Worm (Caenorhabditis elegans) whole organism, mixed stage, embryonic: ENCODE measurements around the gene ubc-15.

ENCODE experiments used
- bed-3 ChIP-seq: fragments of 200-800 bp; sonication (Bioruptor generic); optimal IDR thresholded peaks from 3 replicates; lab custom pipeline; 2018; ENCODE audit warnings: mild to moderate bottlenecking, missing genetic modification characterization, moderate library complexity, missing compliant biosample characterization
- blmp-1 ChIP-seq: fragments of 150-350 bp; optimal IDR thresholded peaks from 2 replicates; lab custom pipeline; 2014; ENCODE audit warnings: missing biosample characterization, missing genetic modification characterization
- ceh-39 ChIP-seq: fragments of 150-350 bp; optimal IDR thresholded peaks from 2 replicates; lab custom pipeline; 2014; ENCODE audit warnings: missing biosample characterization, missing genetic modification characterization
- ceh-43 ChIP-seq: fragments of 200-800 bp; sonication (Bioruptor generic); optimal IDR thresholded peaks from 2 replicates; lab custom pipeline; 2018; ENCODE audit warnings: mild to moderate bottlenecking, missing genetic modification characterization, moderate library complexity, missing compliant biosample characterization
- ceh-83 ChIP-seq: fragments of 200-800 bp; sonication (Bioruptor generic); optimal IDR thresholded peaks from 2 replicates; lab custom pipeline; 2018; ENCODE audit warnings: mild to moderate bottlenecking, missing genetic modification characterization, missing compliant biosample characterization
- ces-1 ChIP-seq: fragments of 150-350 bp; optimal IDR thresholded peaks from 2 replicates; lab custom pipeline; 2014; ENCODE audit warnings: missing biosample characterization, missing genetic modification reagents, missing genetic modification characterization
- cnd-1 ChIP-seq: fragments of 200-800 bp; sonication (Bioruptor generic); optimal IDR thresholded peaks from 2 replicates; lab custom pipeline; 2018; ENCODE audit warnings: mild to moderate bottlenecking, missing genetic modification characterization, missing compliant biosample characterization
- drap-1 ChIP-seq: fragments of 200-800 bp; sonication (Bioruptor generic); optimal IDR thresholded peaks from 3 replicates; lab custom pipeline; 2018; ENCODE audit warnings: mild to moderate bottlenecking, missing genetic modification characterization, missing compliant biosample characterization
- elt-1 ChIP-seq: sonication (generic microtip); optimal IDR thresholded peaks from 2 replicates; lab custom pipeline; 2017; ENCODE audit warnings: missing genetic modification characterization, mild to moderate bottlenecking, missing compliant biosample characterization, antibody characterized with exemption, moderate library complexity, borderline replicate concordance; ENCODE audit not compliant: insufficient read depth
- elt-3 ChIP-seq: fragments of 150-350 bp; optimal IDR thresholded peaks from 2 replicates; lab custom pipeline; 2014; ENCODE audit warnings: missing biosample characterization, missing genetic modification characterization
- flh-1 ChIP-seq: fragments of 200-800 bp; sonication (Bioruptor generic); optimal IDR thresholded peaks from 2 replicates; lab custom pipeline; 2018; ENCODE audit warnings: mild to moderate bottlenecking, missing genetic modification characterization, moderate library complexity, missing compliant biosample characterization
- ham-2 ChIP-seq: fragments of 200-800 bp; sonication (Bioruptor generic); optimal IDR thresholded peaks from 2 replicates; lab custom pipeline; 2018; ENCODE audit warnings: mild to moderate bottlenecking, missing genetic modification characterization, missing compliant biosample characterization
- hlh-1 ChIP-seq: fragments of 150-350 bp; optimal IDR thresholded peaks from 2 replicates; lab custom pipeline; 2014; ENCODE audit warnings: missing biosample characterization, missing genetic modification reagents, missing genetic modification characterization
- lin-13 ChIP-seq: fragments of 150-350 bp; optimal IDR thresholded peaks from 2 replicates; lab custom pipeline; 2014; ENCODE audit warnings: missing biosample characterization, missing genetic modification characterization
- lin-32 ChIP-seq: fragments of 200-800 bp; sonication (Bioruptor generic); optimal IDR thresholded peaks from 2 replicates; lab custom pipeline; 2018; ENCODE audit warnings: mild to moderate bottlenecking, missing genetic modification characterization, missing compliant biosample characterization
- mab-5 ChIP-seq: fragments of 150-350 bp; optimal IDR thresholded peaks from 2 replicates; lab custom pipeline; 2014; ENCODE audit warnings: missing biosample characterization, missing genetic modification characterization
- mep-1 ChIP-seq: fragments of 150-350 bp; optimal IDR thresholded peaks from 2 replicates; lab custom pipeline; 2017; ENCODE audit warnings: missing biosample characterization, missing genetic modification reagents, missing genetic modification characterization, inconsistent platforms
- mls-2 ChIP-seq: sonication (generic microtip); optimal IDR thresholded peaks from 2 replicates; lab custom pipeline; 2016; ENCODE audit warnings: mild to moderate bottlenecking, missing genetic modification characterization, moderate library complexity, missing compliant biosample characterization
- nhr-12 ChIP-seq: fragments of 150-350 bp; optimal IDR thresholded peaks from 2 replicates; lab custom pipeline; 2014; ENCODE audit warnings: missing biosample characterization, missing genetic modification characterization
- nhr-2 ChIP-seq: fragments of 150-350 bp; optimal IDR thresholded peaks from 2 replicates; lab custom pipeline; 2014; ENCODE audit warnings: missing biosample characterization, missing genetic modification characterization
- nhr-237 ChIP-seq: fragments of 150-350 bp; optimal IDR thresholded peaks from 2 replicates; lab custom pipeline; 2014; ENCODE audit warnings: missing biosample characterization, missing genetic modification characterization
- nhr-28 ChIP-seq: fragments of 150-350 bp; optimal IDR thresholded peaks from 2 replicates; lab custom pipeline; 2014; ENCODE audit warnings: missing biosample characterization, missing genetic modification characterization
- nhr-76 ChIP-seq: sonication (generic microtip); optimal IDR thresholded peaks from 2 replicates; lab custom pipeline; 2017; ENCODE audit warnings: missing biosample characterization, missing genetic modification characterization
- pha-4 ChIP-seq: fragments of 150-350 bp; optimal IDR thresholded peaks from 2 replicates; lab custom pipeline; 2018; ENCODE audit warnings: missing biosample characterization, missing genetic modification reagents, missing genetic modification characterization
- sem-2 ChIP-seq: fragments of 200-800 bp; sonication (Bioruptor generic); optimal IDR thresholded peaks from 2 replicates; lab custom pipeline; 2018; ENCODE audit warnings: mild to moderate bottlenecking, missing genetic modification characterization, missing compliant biosample characterization
- snpc-4 ChIP-seq: fragments of 150-350 bp; optimal IDR thresholded peaks from 2 replicates; lab custom pipeline; 2014; ENCODE audit warnings: missing biosample characterization, missing genetic modification characterization
- sptf-1 ChIP-seq: sonication (generic microtip); optimal IDR thresholded peaks from 2 replicates; lab custom pipeline; 2017; ENCODE audit warnings: mild to moderate bottlenecking, missing genetic modification characterization, moderate library complexity, missing compliant biosample characterization
- tbx-8 ChIP-seq: fragments of 200-800 bp; sonication (Bioruptor generic); optimal IDR thresholded peaks from 2 replicates; lab custom pipeline; 2018; ENCODE audit warnings: mild to moderate bottlenecking, missing genetic modification characterization, moderate library complexity, missing compliant biosample characterization
- unc-120 ChIP-seq: sonication (generic microtip); optimal IDR thresholded peaks from 2 replicates; lab custom pipeline; 2017; ENCODE audit warnings: missing genetic modification characterization, missing compliant biosample characterization; ENCODE audit not compliant: poor library complexity, severe bottlenecking
- unc-39 ChIP-seq: fragments of 150-350 bp; optimal IDR thresholded peaks from 2 replicates; lab custom pipeline; 2014; ENCODE audit warnings: missing biosample characterization, missing genetic modification characterization
- unc-62 ChIP-seq: fragments of 150-350 bp; optimal IDR thresholded peaks from 2 replicates; lab custom pipeline; 2014; ENCODE audit warnings: missing biosample characterization, missing genetic modification reagents, missing genetic modification characterization
- zip-8 ChIP-seq: fragments of 150-350 bp; optimal IDR thresholded peaks from 2 replicates; lab custom pipeline; 2014; ENCODE audit warnings: missing biosample characterization, missing genetic modification characterization
- ztf-11 ChIP-seq: fragments of 150-350 bp; optimal IDR thresholded peaks from 2 replicates; lab custom pipeline; 2014; ENCODE audit warnings: missing biosample characterization, missing genetic modification characterization

The ubc-15 gene

DNA sequence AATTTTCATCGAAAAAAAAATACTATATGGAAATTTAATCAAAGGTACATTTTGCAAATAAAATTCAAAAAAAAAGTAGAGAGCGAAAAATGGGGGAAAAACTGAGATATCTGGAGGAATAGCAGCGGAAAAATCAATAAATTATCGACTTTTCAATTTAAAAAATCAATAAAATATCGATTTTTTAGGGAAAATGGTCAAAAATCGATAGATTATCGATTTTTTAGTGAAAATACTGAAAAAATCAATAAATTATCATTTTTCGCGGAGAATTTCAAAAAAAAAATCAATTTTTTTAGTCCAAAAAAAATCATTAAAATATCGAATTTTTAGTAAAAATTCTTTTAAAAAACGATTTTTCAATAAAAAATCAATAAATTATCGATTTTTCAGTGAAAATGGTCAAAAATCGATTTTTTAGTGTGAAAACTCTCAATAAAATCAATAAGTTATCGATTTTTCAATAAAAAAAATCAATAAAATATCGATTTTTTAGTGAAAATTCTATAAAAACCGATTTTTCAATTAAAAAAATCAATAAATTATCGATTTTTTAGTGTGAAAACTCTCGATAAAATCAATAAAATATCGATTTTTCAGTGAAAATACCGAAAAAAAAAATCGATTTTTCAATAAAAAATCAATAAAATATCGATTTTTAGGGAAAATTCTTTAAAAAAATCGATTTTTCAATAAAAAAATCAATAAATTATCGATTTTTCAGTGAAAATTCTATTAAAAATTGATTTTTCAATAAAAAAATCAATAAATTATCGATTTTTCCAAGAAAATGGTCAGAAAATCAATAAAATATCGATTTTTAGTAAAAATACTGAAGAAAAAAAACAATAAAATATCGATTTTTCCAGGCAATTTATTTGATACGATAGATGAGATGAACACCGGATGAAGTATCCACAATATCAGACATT is 27.6 kb downstream of the ubc-15 start:
- TF ChIP-seq blmp-1 (tag; lab: Kevin White, UChicago) (no peak), nhr-76 (tag; lab: Kevin White, UChicago) (no peak), mep-1 (tag; lab: Kevin White, UChicago) (no peak), lin-13 (tag; lab: Kevin White, UChicago) (no peak), sptf-1 (tag; lab: Kevin White, UChicago) (no peak), flh-1 (GFP tag; lab: Kevin White, UChicago) (no peak), pha-4 (no peak), zip-8 (tag; lab: Kevin White, UChicago) (no peak), nhr-28 (tag; lab: Kevin White, UChicago) (no peak), elt-3 (no peak), tbx-8 (GFP tag; lab: Kevin White, UChicago) (no peak), sem-2 (GFP tag; lab: Kevin White, UChicago) (no peak), snpc-4 (tag; lab: Kevin White, UChicago) (no peak), ceh-43 (no peak), nhr-12 (tag; lab: Kevin White, UChicago) (no peak), ceh-39 (tag; lab: Kevin White, UChicago) (no peak), unc-62 (no peak), drap-1 (GFP tag; lab: Kevin White, UChicago) (no peak), mab-5 (tag; lab: Kevin White, UChicago) (no peak)

DNA sequence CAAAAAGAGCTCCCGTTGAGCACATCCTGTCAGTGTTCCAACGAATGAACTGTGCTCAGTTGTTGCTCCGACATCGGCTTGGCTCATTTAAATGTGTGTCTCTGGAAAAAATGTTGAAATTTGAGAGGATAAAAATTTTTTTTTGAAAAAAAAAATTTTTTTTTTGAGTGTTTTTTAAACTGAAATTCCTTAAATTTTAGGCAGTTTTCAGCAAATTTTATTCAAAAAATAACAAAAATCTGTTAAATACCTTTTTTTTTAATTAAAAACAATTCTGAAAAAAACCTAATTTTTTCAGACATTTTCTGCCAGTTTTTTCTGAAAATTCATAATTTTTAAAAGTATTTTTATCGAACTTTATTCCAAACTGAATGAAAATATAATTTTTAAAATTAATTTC is 28.6 kb downstream of the ubc-15 start, which contains the start of gene pigw-1:
Gene pigw-1, minus strand, starts transcription at position 101 of the 400 bp plus-strand sequence.
- TF ChIP-seq lin-13 (tag; lab: Kevin White, UChicago) (no peak), cnd-1 (tag; lab: Kevin White, UChicago) (no peak), flh-1 (GFP tag; lab: Kevin White, UChicago) (no peak), hlh-1 (tag; lab: Kevin White, UChicago) (no peak), nhr-2 (no peak), ceh-39 (tag; lab: Kevin White, UChicago) (no peak), pha-4 (no peak), bed-3 (GFP tag; lab: Kevin White, UChicago) (no peak), drap-1 (GFP tag; lab: Kevin White, UChicago) (no peak), ztf-11 (no peak), ham-2 (GFP tag; lab: Kevin White, UChicago) (no peak), lin-32 (GFP tag; lab: Kevin White, UChicago) (no peak), mls-2 (tag; lab: Kevin White, UChicago) (no peak), nhr-76 (tag; lab: Kevin White, UChicago) (no peak), elt-1 (tag; lab: Kevin White, UChicago) (no peak), tbx-8 (GFP tag; lab: Kevin White, UChicago) (no peak), ceh-83 (no peak), zip-8 (tag; lab: Kevin White, UChicago) (no peak), unc-120 (tag; lab: Kevin White, UChicago) (no peak), unc-39 (tag; lab: Kevin White, UChicago) (no peak)

DNA sequence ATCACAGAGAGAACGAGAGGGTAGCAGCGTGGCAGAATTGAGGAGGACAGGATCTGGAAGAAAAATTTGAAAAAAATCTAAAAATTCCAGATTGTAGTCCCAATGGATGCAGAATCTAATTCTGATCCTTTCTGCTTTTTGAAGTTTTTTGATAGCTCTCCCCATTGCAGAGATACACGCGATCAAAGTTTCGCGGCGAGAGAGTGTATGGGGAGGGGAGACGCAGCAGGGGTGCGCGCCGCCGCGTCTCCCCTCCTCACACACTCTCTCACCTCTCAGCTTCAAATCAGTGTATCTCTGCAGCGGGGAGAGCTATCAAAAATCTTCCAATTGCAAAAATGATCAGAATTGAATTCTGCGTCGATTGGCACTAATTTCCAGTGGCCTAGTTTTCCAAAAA is 32.3 kb downstream of the ubc-15 start:
- TF ChIP-seq ces-1 (GFP tag; lab: Kevin White, UChicago) (no peak), bed-3 (GFP tag; lab: Kevin White, UChicago) (no peak), elt-1 (tag; lab: Kevin White, UChicago) (no peak), hlh-1 (tag; lab: Kevin White, UChicago) (no peak), mab-5 (tag; lab: Kevin White, UChicago) (no peak), mls-2 (tag; lab: Kevin White, UChicago) (no peak), nhr-12 (tag; lab: Kevin White, UChicago) (no peak), pha-4 (no peak), snpc-4 (tag; lab: Kevin White, UChicago) (no peak), lin-32 (GFP tag; lab: Kevin White, UChicago) (no peak), drap-1 (GFP tag; lab: Kevin White, UChicago) (no peak), nhr-76 (tag; lab: Kevin White, UChicago) (no peak), sem-2 (GFP tag; lab: Kevin White, UChicago) (no peak), sptf-1 (tag; lab: Kevin White, UChicago) (no peak), mep-1 (tag; lab: Kevin White, UChicago) (no peak), ztf-11 (no peak), nhr-237 (tag; lab: Kevin White, UChicago) (no peak), unc-62 (no peak)
- TF ChIP-seq, all 35 proteins: peak for 0
